Fruit fly (Drosophila melanogaster) whole organism, prepupa: ENCODE measurements around the gene CG34417.
A peak's percentile ranks its signal among the peaks of the same experiment; 100 is the strongest.

Source experiments
- CG10669 ChIP-seq: fragments of 200-800 bp; sonication (Bioruptor generic); optimal IDR thresholded peaks from 3 replicates; lab custom pipeline; 2018; ENCODE audit warnings: missing biosample characterization, mild to moderate bottlenecking, missing genetic modification characterization, moderate library complexity
- CG11762 ChIP-seq: fragments of 200-800 bp; sonication (Bioruptor generic); optimal IDR thresholded peaks from 3 replicates; lab custom pipeline; 2016; ENCODE audit warnings: missing biosample characterization, missing genetic modification characterization; ENCODE audit not compliant: insufficient read depth
- CG11902 ChIP-seq: fragments of 200-800 bp; sonication (Bioruptor generic); optimal IDR thresholded peaks from 3 replicates; lab custom pipeline; 2016; ENCODE audit warnings: missing biosample characterization, missing genetic modification characterization
- Lpt ChIP-seq: fragments of 200-800 bp; sonication (Bioruptor generic); optimal IDR thresholded peaks from 3 replicates; lab custom pipeline; 2016; ENCODE audit warnings: missing biosample characterization, missing genetic modification characterization
- OdsH ChIP-seq: fragments of 200-800 bp; sonication (Bioruptor generic); optimal IDR thresholded peaks from 3 replicates; lab custom pipeline; 2016; ENCODE audit warnings: missing biosample characterization, missing genetic modification characterization
- Smox ChIP-seq: fragments of 200-800 bp; sonication (Bioruptor generic); optimal IDR thresholded peaks from 3 replicates; lab custom pipeline; 2016; ENCODE audit warnings: missing biosample characterization, missing genetic modification characterization
- Sox102F ChIP-seq: fragments of 200-800 bp; sonication (Bioruptor generic); optimal IDR thresholded peaks from 2 replicates; lab custom pipeline; 2016; ENCODE audit warnings: missing biosample characterization, mild to moderate bottlenecking, missing genetic modification characterization
- achi ChIP-seq: fragments of 200-800 bp; sonication (Bioruptor generic); optimal IDR thresholded peaks from 3 replicates; lab custom pipeline; 2016; ENCODE audit warnings: missing biosample characterization, missing genetic modification characterization
- cyc ChIP-seq: fragments of 200-800 bp; sonication (Bioruptor generic); optimal IDR thresholded peaks from 3 replicates; lab custom pipeline; 2016; ENCODE audit warnings: missing biosample characterization, missing genetic modification characterization
- fd59A ChIP-seq: fragments of 200-800 bp; sonication (Bioruptor generic); optimal IDR thresholded peaks from 2 replicates; lab custom pipeline; 2017; ENCODE audit warnings: missing biosample characterization, mild to moderate bottlenecking, missing genetic modification characterization, missing genetic modification reagents
- fd85E ChIP-seq: fragments of 200-800 bp; sonication (Bioruptor generic); optimal IDR thresholded peaks from 3 replicates; lab custom pipeline; 2016; ENCODE audit warnings: missing biosample characterization, missing genetic modification characterization
- salr ChIP-seq, 2 experiments: fragments of 200-800 bp; sonication (Bioruptor generic); optimal IDR thresholded peaks; 3 replicates each; lab custom pipeline; 2016 to 2018; ENCODE audit warnings: missing biosample characterization in 2 of 2, missing genetic modification characterization in 2 of 2, mild to moderate bottlenecking in 1 of 2
- ss ChIP-seq, 2 experiments: fragments of 200-800 bp; sonication (Bioruptor generic); optimal IDR thresholded peaks; 2 replicates in 1 of 2; 3 replicates in 1 of 2; lab custom pipeline; 2017 to 2018; ENCODE audit warnings: mild to moderate bottlenecking in 2 of 2, missing biosample characterization in 2 of 2, missing genetic modification characterization in 2 of 2, moderate library complexity in 1 of 2

dm6 chrX:6543569-6544173, 3.1 kb downstream of the CG34417 start:
- no peak for TF ChIP-seq fd59A (GFP tag; lab: Kevin White, UChicago)
- no peak for TF ChIP-seq CG11762 (GFP tag; lab: Kevin White, UChicago)
- TF ChIP-seq ss (GFP tag; optimal IDR thresholded peaks at IDR 0.05; lab: Kevin White, UChicago) = no peak
- no peak for TF ChIP-seq CG11902 (GFP tag; lab: Kevin White, UChicago)
- no peak for TF ChIP-seq achi (GFP tag; lab: Kevin White, UChicago)
- TF ChIP-seq fd85E (GFP tag; lab: Kevin White, UChicago) = no peak
- peak in 1 of 2 experiments; percentile 1 for TF ChIP-seq salr (GFP tag; optimal IDR thresholded peaks at IDR 0.05; lab: Kevin White, UChicago)
- TF ChIP-seq CG10669 (GFP tag; lab: Kevin White, UChicago) = no peak
- no peak for TF ChIP-seq Sox102F (GFP tag; lab: Kevin White, UChicago)
- TF ChIP-seq Smox (GFP tag; lab: Kevin White, UChicago) = no peak
- TF ChIP-seq OdsH = no peak
- TF ChIP-seq cyc (GFP tag; lab: Kevin White, UChicago) = no peak
- TF ChIP-seq Lpt = no peak
